Worm (Caenorhabditis elegans) whole organism, L3 larva: ENCODE results near the gene F46B3.8.

ENCODE experiments used
- ama-1 ChIP-seq: fragments of 150-350 bp; optimal IDR thresholded peaks from 2 replicates; lab custom pipeline; 2018
- ceh-82 ChIP-seq: fragments of 150-350 bp; optimal IDR thresholded peaks from 2 replicates; lab custom pipeline; 2014; ENCODE audit warnings: missing biosample characterization, missing genetic modification characterization
- elt-2 ChIP-seq: sonication (generic microtip); optimal IDR thresholded peaks from 2 replicates; lab custom pipeline; 2016; ENCODE audit warnings: missing genetic modification reagents, mild to moderate bottlenecking, missing genetic modification characterization, missing compliant biosample characterization
- eor-1 ChIP-seq, 2 experiments: fragments of 150-350 bp; optimal IDR thresholded peaks; 2 replicates each; lab custom pipeline; 2014 to 2018; ENCODE audit warnings: missing biosample characterization in 2 of 2, missing genetic modification characterization in 2 of 2
- fkh-10 ChIP-seq: sonication (generic microtip); optimal IDR thresholded peaks from 2 replicates; lab custom pipeline; 2017; ENCODE audit warnings: missing biosample characterization, missing genetic modification reagents, missing genetic modification characterization
- jun-1 ChIP-seq: fragments of 150-350 bp; optimal IDR thresholded peaks from 2 replicates; lab custom pipeline; 2014; ENCODE audit warnings: missing biosample characterization, missing genetic modification reagents, missing genetic modification characterization
- lin-15B ChIP-seq: fragments of 150-350 bp; optimal IDR thresholded peaks from 2 replicates; lab custom pipeline; 2014; ENCODE audit warnings: missing biosample characterization, missing genetic modification characterization
- lsy-12 ChIP-seq: sonication (generic microtip); optimal IDR thresholded peaks from 2 replicates; lab custom pipeline; 2016; ENCODE audit warnings: mild to moderate bottlenecking, missing genetic modification characterization, missing compliant biosample characterization
- nhr-76 ChIP-seq: fragments of 150-350 bp; sonication (generic microtip); optimal IDR thresholded peaks from 5 replicates; lab custom pipeline; 2014; ENCODE audit warnings: missing biosample characterization, missing genetic modification characterization
- skn-1 ChIP-seq: fragments of 150-350 bp; optimal IDR thresholded peaks from 2 replicates; lab custom pipeline; 2014; ENCODE audit warnings: missing biosample characterization, missing genetic modification characterization
- snpc-4 ChIP-seq: fragments of 150-350 bp; optimal IDR thresholded peaks from 2 replicates; lab custom pipeline; 2014; ENCODE audit warnings: missing biosample characterization, missing genetic modification characterization
- unc-62 ChIP-seq: fragments of 150-350 bp; sonication (generic microtip); optimal IDR thresholded peaks from 4 replicates; lab custom pipeline; 2014; ENCODE audit warnings: missing biosample characterization, missing genetic modification reagents, missing genetic modification characterization

- TF ChIP-seq nhr-76 (tag; lab: Kevin White, UChicago) (no peak), ama-1 (lab: Kevin White, UChicago) (no peak), elt-2 (tag; lab: Kevin White, UChicago) (no peak), snpc-4 (tag; lab: Kevin White, UChicago) (no peak), skn-1 (no peak), unc-62 (GFP tag; lab: Kevin White, UChicago) (no peak), ceh-82 (tag; lab: Kevin White, UChicago) (no peak), jun-1 (no peak), fkh-10 (GFP tag; lab: Kevin White, UChicago) (no peak), lin-15B (tag; lab: Kevin White, UChicago) (no peak), eor-1 (tag; optimal IDR thresholded peaks at IDR 0.05; lab: Kevin White, UChicago) (no peak), lsy-12 (tag; lab: Kevin White, UChicago) (no peak)
These were observed 16.3 kb downstream of the F46B3.8 start, which contains the start of gene F46B3.23 for ce11 chrV:20606617-20607016.
